Fruit fly (Drosophila melanogaster) whole organism, embryonic: ENCODE measurements around the gene Drice.

Experiments used
- ATbp ChIP-seq: fragments of 200-800 bp; sonication (Bioruptor generic); optimal IDR thresholded peaks from 2 replicates; lab custom pipeline; 2017; ENCODE audit warnings: missing biosample characterization, mild to moderate bottlenecking, missing genetic modification characterization, missing genetic modification reagents
- Asciz ChIP-seq: fragments of 200-800 bp; sonication (Bioruptor generic); optimal IDR thresholded peaks from 2 replicates; lab custom pipeline; 2017; ENCODE audit warnings: missing biosample characterization, mild to moderate bottlenecking, missing genetic modification characterization, missing genetic modification reagents
- Atf3 ChIP-seq: fragments of 200-800 bp; sonication (Bioruptor generic); optimal IDR thresholded peaks from 3 replicates; lab custom pipeline; 2016; ENCODE audit warnings: missing biosample characterization, missing genetic modification characterization
- C15 ChIP-seq: fragments of 200-800 bp; sonication (Bioruptor generic); IDR thresholded peaks from 3 replicates; pipeline ENCODE4 v1.3.6; 2022; ENCODE audit warnings: missing biosample characterization, missing genetic modification characterization
- CG10274 ChIP-seq: fragments of 200-800 bp; sonication (Bioruptor generic); optimal IDR thresholded peaks from 3 replicates; lab custom pipeline; 2017; ENCODE audit warnings: missing biosample characterization, mild to moderate bottlenecking, missing genetic modification characterization
- CG12071 ChIP-seq: fragments of 200-800 bp; sonication (Bioruptor generic); optimal IDR thresholded peaks from 3 replicates; lab custom pipeline; 2018; ENCODE audit warnings: missing biosample characterization, mild to moderate bottlenecking, missing genetic modification characterization
- CG1233 ChIP-seq: fragments of 200-800 bp; sonication (Bioruptor generic); optimal IDR thresholded peaks from 4 replicates; lab custom pipeline; 2018; ENCODE audit warnings: missing biosample characterization, mild to moderate bottlenecking, missing genetic modification characterization
- CG12769 ChIP-seq: fragments of 200-800 bp; sonication (Bioruptor generic); optimal IDR thresholded peaks from 2 replicates; lab custom pipeline; 2019; ENCODE audit warnings: missing biosample characterization, mild to moderate bottlenecking, missing genetic modification characterization, moderate library complexity
- CG12942 ChIP-seq: fragments of 200-800 bp; sonication (Bioruptor generic); optimal IDR thresholded peaks from 3 replicates; lab custom pipeline; 2016; ENCODE audit warnings: missing biosample characterization, missing genetic modification characterization
- CG13296 ChIP-seq: fragments of 200-800 bp; sonication (Bioruptor generic); optimal IDR thresholded peaks from 3 replicates; lab custom pipeline; 2018; ENCODE audit warnings: missing biosample characterization, mild to moderate bottlenecking, missing genetic modification characterization
- CG13424 ChIP-seq: fragments of 200-800 bp; sonication (Bioruptor generic); optimal IDR thresholded peaks from 2 replicates; lab custom pipeline; 2019; ENCODE audit warnings: missing biosample characterization, mild to moderate bottlenecking, missing genetic modification characterization, moderate library complexity
- CG14014 ChIP-seq: fragments of 200-800 bp; sonication (Bioruptor generic); IDR thresholded peaks from 2 replicates; pipeline ENCODE4 v1.3.6; 2022; ENCODE audit warnings: missing biosample characterization, missing genetic modification characterization
- CG14710 ChIP-seq: fragments of 200-800 bp; sonication (Bioruptor generic); optimal IDR thresholded peaks from 3 replicates; lab custom pipeline; 2019; ENCODE audit warnings: missing biosample characterization, mild to moderate bottlenecking, missing genetic modification characterization, moderate library complexity
- CG1529 ChIP-seq: fragments of 200-800 bp; sonication (Bioruptor generic); optimal IDR thresholded peaks from 3 replicates; lab custom pipeline; 2018; ENCODE audit warnings: missing biosample characterization, missing genetic modification characterization
- CG17328 ChIP-seq: fragments of 200-800 bp; sonication (Bioruptor generic); IDR thresholded peaks from 2 replicates; pipeline ENCODE4 v1.3.6; 2022; ENCODE audit warnings: missing biosample characterization, missing genetic modification characterization
- CG17912 ChIP-seq: fragments of 200-800 bp; sonication (Bioruptor generic); optimal IDR thresholded peaks from 2 replicates; lab custom pipeline; 2018; ENCODE audit warnings: missing biosample characterization, mild to moderate bottlenecking, missing genetic modification characterization
- CG2875 ChIP-seq: fragments of 200-800 bp; sonication (Bioruptor generic); optimal IDR thresholded peaks from 2 replicates; lab custom pipeline; 2017; ENCODE audit warnings: missing biosample characterization, mild to moderate bottlenecking, missing genetic modification characterization, missing genetic modification reagents
- CG2889 ChIP-seq: fragments of 200-800 bp; sonication (Bioruptor generic); IDR thresholded peaks from 3 replicates; pipeline ENCODE4 v1.3.6; 2022; ENCODE audit warnings: missing biosample characterization, missing genetic modification characterization
- CG3281 ChIP-seq: fragments of 200-800 bp; sonication (Bioruptor generic); optimal IDR thresholded peaks from 3 replicates; lab custom pipeline; 2017; ENCODE audit warnings: missing biosample characterization, mild to moderate bottlenecking, missing genetic modification characterization
- CG34422 ChIP-seq: fragments of 200-800 bp; sonication (Bioruptor generic); IDR thresholded peaks from 3 replicates; pipeline ENCODE4 v1.3.6; 2022; ENCODE audit warnings: missing biosample characterization, missing genetic modification characterization
- CG3726 ChIP-seq: fragments of 200-800 bp; sonication (Bioruptor generic); IDR thresholded peaks from 3 replicates; pipeline ENCODE4, ENCODE4 v1.3.6; 2022; ENCODE audit warnings: missing biosample characterization, missing genetic modification characterization
- CG5953 ChIP-seq: fragments of 200-800 bp; sonication (Bioruptor generic); IDR thresholded peaks from 2 replicates; pipeline ENCODE4 v1.3.6; 2022; ENCODE audit warnings: missing biosample characterization, missing genetic modification characterization
- CG6689 ChIP-seq: fragments of 200-800 bp; sonication (Bioruptor generic); IDR thresholded peaks from 2 replicates; pipeline ENCODE4 v1.3.6; 2022; ENCODE audit warnings: missing biosample characterization, missing genetic modification characterization
- CG7987 ChIP-seq: fragments of 200-800 bp; sonication (Bioruptor generic); optimal IDR thresholded peaks from 2 replicates; lab custom pipeline; 2018; ENCODE audit warnings: missing biosample characterization, mild to moderate bottlenecking, missing genetic modification characterization, moderate library complexity
- CG8290 ChIP-seq, 3 experiments: fragments of 200-800 bp; sonication (Bioruptor generic); optimal IDR thresholded peaks; 2 replicates each; lab custom pipeline; 2016 to 2019; ENCODE audit warnings: missing biosample characterization in 3 of 3, missing genetic modification characterization in 3 of 3, mild to moderate bottlenecking in 2 of 3, moderate library complexity in 1 of 3
- Camta ChIP-seq: fragments of 200-800 bp; sonication (Bioruptor generic); optimal IDR thresholded peaks from 2 replicates; lab custom pipeline; 2016; ENCODE audit warnings: missing biosample characterization, missing genetic modification characterization
- Deaf1 ChIP-seq: fragments of 200-800 bp; optimal IDR thresholded peaks from 3 replicates; lab custom pipeline; 2019; ENCODE audit warnings: missing biosample characterization, mild to moderate bottlenecking, missing genetic modification characterization, moderate library complexity
- Dref ChIP-seq: fragments of 200-800 bp; sonication (Bioruptor generic); IDR thresholded peaks from 2 replicates; pipeline ENCODE4 v1.3.6; 2022; ENCODE audit warnings: missing biosample characterization, missing genetic modification characterization
- Drgx ChIP-seq: fragments of 200-800 bp; sonication (Bioruptor generic); IDR thresholded peaks from 2 replicates; pipeline ENCODE4 v1.3.6; 2022; ENCODE audit warnings: missing biosample characterization, missing genetic modification characterization
- E2f1 ChIP-seq: fragments of 200-800 bp; sonication (Bioruptor generic); IDR thresholded peaks from 2 replicates; pipeline ENCODE4 v1.3.6; 2022; ENCODE audit warnings: missing biosample characterization, missing genetic modification characterization
- HLH3B ChIP-seq: fragments of 200-800 bp; sonication (Bioruptor generic); IDR thresholded peaks from 2 replicates; pipeline ENCODE4 v1.3.6; 2022; ENCODE audit warnings: missing biosample characterization, missing genetic modification characterization
- Lhr ChIP-seq: fragments of 200-800 bp; sonication (Bioruptor generic); optimal IDR thresholded peaks from 3 replicates; lab custom pipeline; 2017; ENCODE audit warnings: mild to moderate bottlenecking, missing biosample characterization, missing genetic modification reagents, missing genetic modification characterization
- MBD-R2 ChIP-seq: fragments of 200-800 bp; sonication (Bioruptor generic); IDR thresholded peaks from 2 replicates; pipeline ENCODE4 v1.3.6; 2022; ENCODE audit warnings: missing biosample characterization, missing genetic modification characterization
- Optix ChIP-seq: fragments of 200-800 bp; sonication (Bioruptor generic); IDR thresholded peaks from 3 replicates; pipeline ENCODE4 v1.3.6; 2022; ENCODE audit warnings: missing biosample characterization, missing genetic modification characterization
- Sox102F ChIP-seq: fragments of 200-800 bp; sonication (Bioruptor generic); optimal IDR thresholded peaks from 2 replicates; lab custom pipeline; 2018; ENCODE audit warnings: missing biosample characterization, mild to moderate bottlenecking, missing genetic modification characterization, moderate library complexity
- Trl ChIP-seq, 3 experiments: fragments of >200 bp in 2 of 3; fragments of 200-800 bp in 1 of 3; sonication (Bioruptor generic) in 1 of 3; optimal IDR thresholded peaks; 2 replicates in 1 of 3; 3 replicates in 2 of 3; lab custom pipeline; 2016 to 2017; ENCODE audit warnings: missing biosample characterization in 1 of 3, missing genetic modification characterization in 1 of 3
- Vsx1 ChIP-seq: fragments of 200-800 bp; sonication (Bioruptor generic); optimal IDR thresholded peaks from 2 replicates; lab custom pipeline; 2017; ENCODE audit warnings: missing biosample characterization, mild to moderate bottlenecking, missing genetic modification characterization, missing genetic modification reagents
- bsh ChIP-seq, 2 experiments: fragments of 200-800 bp; sonication (Bioruptor generic); optimal IDR thresholded peaks; 2 replicates each; lab custom pipeline; 2017 to 2018; ENCODE audit warnings: mild to moderate bottlenecking in 2 of 2, missing biosample characterization in 2 of 2, missing genetic modification characterization in 2 of 2, moderate library complexity in 1 of 2
- crol ChIP-seq: fragments of 200-800 bp; sonication (Bioruptor generic); IDR thresholded peaks from 2 replicates; pipeline ENCODE4 v1.3.6; 2022; ENCODE audit warnings: missing biosample characterization, missing genetic modification characterization
- dmrt99B ChIP-seq: fragments of 200-800 bp; sonication (Bioruptor generic); optimal IDR thresholded peaks from 2 replicates; lab custom pipeline; 2018; ENCODE audit warnings: missing biosample characterization, mild to moderate bottlenecking, missing genetic modification characterization, moderate library complexity
- knrl ChIP-seq: fragments of 200-800 bp; sonication (Bioruptor generic); IDR thresholded peaks from 3 replicates; pipeline ENCODE4 v1.3.6; 2022; ENCODE audit warnings: missing biosample characterization, missing genetic modification characterization; ENCODE audit not compliant: partially characterized antibody
- nom ChIP-seq: fragments of 200-800 bp; sonication (Bioruptor generic); optimal IDR thresholded peaks from 2 replicates; lab custom pipeline; 2017; ENCODE audit warnings: missing biosample characterization, missing genetic modification characterization, mild to moderate bottlenecking, moderate library complexity, missing genetic modification reagents
- oc ChIP-seq: fragments of 200-800 bp; sonication (Bioruptor generic); optimal IDR thresholded peaks from 2 replicates; lab custom pipeline; 2018; ENCODE audit warnings: missing biosample characterization, mild to moderate bottlenecking, missing genetic modification characterization, moderate library complexity
- repo ChIP-seq: fragments of 200-800 bp; sonication (Bioruptor generic); optimal IDR thresholded peaks from 2 replicates; lab custom pipeline; 2016; ENCODE audit warnings: missing biosample characterization, missing genetic modification characterization
- seq ChIP-seq: fragments of 200-800 bp; sonication (Bioruptor generic); IDR thresholded peaks from 2 replicates; pipeline ENCODE4 v1.3.6; 2022; ENCODE audit warnings: missing biosample characterization, missing genetic modification characterization
- tup ChIP-seq: fragments of 200-800 bp; sonication (Bioruptor generic); optimal IDR thresholded peaks from 2 replicates; lab custom pipeline; 2016; ENCODE audit warnings: missing biosample characterization, mild to moderate bottlenecking, missing genetic modification characterization, moderate library complexity
- unpg ChIP-seq: fragments of 200-800 bp; sonication (Bioruptor generic); optimal IDR thresholded peaks from 3 replicates; lab custom pipeline; 2018; ENCODE audit warnings: missing biosample characterization, mild to moderate bottlenecking, missing genetic modification characterization, moderate library complexity
- wek ChIP-seq: fragments of 200-800 bp; sonication (Bioruptor generic); optimal IDR thresholded peaks from 3 replicates; lab custom pipeline; 2018; ENCODE audit warnings: missing biosample characterization, mild to moderate bottlenecking, missing genetic modification characterization, moderate library complexity

The Drice gene

DNA sequence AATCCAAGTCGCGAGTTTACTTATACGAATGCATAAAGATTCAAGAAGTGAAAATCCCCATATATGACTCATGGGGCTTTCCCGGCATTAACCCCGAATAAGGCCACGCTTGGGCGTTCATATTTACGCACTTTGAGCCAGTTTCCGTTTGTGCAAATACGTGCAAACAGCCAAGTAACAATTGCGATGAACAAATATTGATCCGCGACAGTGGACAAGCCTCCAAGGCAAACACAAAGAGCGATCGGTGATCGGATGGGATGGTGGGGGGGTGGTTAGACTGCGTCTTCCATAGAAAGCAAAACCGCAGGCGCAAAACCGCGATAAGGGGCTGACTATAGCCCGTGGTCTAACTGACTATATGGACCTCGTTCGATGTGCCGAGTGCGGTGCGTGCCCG, 42.2 kb upstream of the Drice start (continued):
- TF ChIP-seq CG14710 (tag; lab: Kevin White, UChicago) = no peak
- TF ChIP-seq oc (tag; lab: Kevin White, UChicago) = no peak
- TF ChIP-seq dmrt99B = peak; percentile 0
- peak; percentile 16; the same call in 1 of the 2 replicates for TF ChIP-seq CG6689 (GFP tag; lab: Robert Waterston, UW)
- no peak for TF ChIP-seq Optix
- no peak for TF ChIP-seq CG8290 (GFP tag; optimal IDR thresholded peaks at IDR 0.05; lab: Kevin White, UChicago)
- TF ChIP-seq CG8290 (tag; optimal IDR thresholded peaks at IDR 0.05; lab: Kevin White, UChicago) = peak in 1 of 2 experiments; percentile 72
- TF ChIP-seq wek = peak; percentile 67
- TF ChIP-seq CG14014 (GFP tag; lab: Robert Waterston, UW) = peak; percentile 37; the same call in 1 of the 2 replicates
- TF ChIP-seq CG17912 (GFP tag; lab: Kevin White, UChicago) = peak; percentile 18
- no peak for TF ChIP-seq Camta (GFP tag; lab: Kevin White, UChicago)
- peak; percentile 60; the same call in 1 of the 2 replicates for TF ChIP-seq CG5953 (GFP tag; lab: Robert Waterston, UW)
- TF ChIP-seq repo (GFP tag; lab: Kevin White, UChicago) = peak; percentile 28
- no peak for TF ChIP-seq Dref (GFP tag; lab: Robert Waterston, UW)
- TF ChIP-seq CG3726 (GFP tag; lab: Robert Waterston, UW) = 0 out of 3 replicates have a peak, but pooled peaks have one; percentile 30
- peak in 1 of 2 experiments; percentile 6 for TF ChIP-seq bsh (GFP tag; optimal IDR thresholded peaks at IDR 0.05; lab: Kevin White, UChicago)
- TF ChIP-seq CG10274 (GFP tag; lab: Kevin White, UChicago) = no peak
- TF ChIP-seq CG12942 (GFP tag; lab: Kevin White, UChicago) = peak; percentile 14
- no peak for TF ChIP-seq Lhr
- TF ChIP-seq CG12071 (GFP tag; lab: Kevin White, UChicago) = peak; percentile 71
- 0 out of 2 replicates have a peak, but pooled peaks have one; percentile 15 for TF ChIP-seq seq (GFP tag; lab: Robert Waterston, UW)
- peak; percentile 22 for TF ChIP-seq Vsx1
- peak; percentile 47 for TF ChIP-seq CG2875 (GFP tag; lab: Kevin White, UChicago)
- 0 out of 2 replicates have a peak, but pooled peaks have one; percentile 32 for TF ChIP-seq CG17328
- TF ChIP-seq ATbp = peak; percentile 80
- no peak for TF ChIP-seq CG34422 (GFP tag; lab: Robert Waterston, UW)
- peak; percentile 13; the same call in 1 of the 2 replicates for TF ChIP-seq MBD-R2 (GFP tag; lab: Robert Waterston, UW)
- no peak for TF ChIP-seq tup (GFP tag; lab: Kevin White, UChicago)
- peak; percentile 87 for TF ChIP-seq nom (GFP tag; lab: Kevin White, UChicago)
- peak; percentile 5 for TF ChIP-seq CG13296
- TF ChIP-seq Drgx (GFP tag; lab: Robert Waterston, UW) = peak; percentile 36
- no peak for TF ChIP-seq CG1529 (GFP tag; lab: Kevin White, UChicago)
- TF ChIP-seq Deaf1 (tag; lab: Kevin White, UChicago) = peak; percentile 0
- TF ChIP-seq Asciz (GFP tag; lab: Kevin White, UChicago) = peak; percentile 37
- TF ChIP-seq CG2889 (GFP tag; lab: Robert Waterston, UW) = no peak
- TF ChIP-seq Sox102F (GFP tag; lab: Kevin White, UChicago) = peak; percentile 37
- peak; percentile 0 for TF ChIP-seq Atf3 (GFP tag; lab: Kevin White, UChicago)
- peak; percentile 31 for TF ChIP-seq CG1233 (GFP tag; lab: Kevin White, UChicago)
- TF ChIP-seq knrl (GFP tag; lab: Robert Waterston, UW) = no peak
- peak; percentile 15 for TF ChIP-seq CG13424 (tag; lab: Kevin White, UChicago)
- TF ChIP-seq CG3281 = peak; percentile 14
- peak; percentile 41; the same call in 1 of the 2 replicates for TF ChIP-seq HLH3B (GFP tag; lab: Robert Waterston, UW)
- peak; percentile 10 for TF ChIP-seq unpg (GFP tag; lab: Kevin White, UChicago)
- TF ChIP-seq C15 = 0 out of 3 replicates have a peak, but pooled peaks have one; percentile 46
- TF ChIP-seq crol (GFP tag; lab: Robert Waterston, UW) = no peak
- TF ChIP-seq CG12769 (tag; lab: Kevin White, UChicago) = no peak
- TF ChIP-seq CG7987 (GFP tag; lab: Kevin White, UChicago) = peak; percentile 30
- no peak for TF ChIP-seq Trl (optimal IDR thresholded peaks at IDR 0.05; lab: Kevin White, UChicago)
- TF ChIP-seq Trl (GFP tag; optimal IDR thresholded peaks at IDR 0.05; lab: Kevin White, UChicago) = peak; percentile 12
- 0 out of 2 replicates have a peak, but pooled peaks have one; percentile 7 for TF ChIP-seq E2f1 (GFP tag; lab: Robert Waterston, UW)
